Worm (Caenorhabditis elegans): ENCODE results near the gene fbxa-31.

- TF ChIP-seq unc-62 (GFP tag; optimal IDR thresholded peaks at IDR 0.05) (no peak), elt-3 (tag; optimal IDR thresholded peaks at IDR 0.05) (no peak)
Measured at ce11 chrIII:1288473-1289056, 17.3 kb upstream of the fbxa-31 start, which contains the start of gene fbxa-50.
